Fruit fly (Drosophila melanogaster) whole organism, embryonic: ENCODE measurements around the gene CG5612.
A peak's percentile ranks its signal among the peaks of the same experiment; 100 is the strongest.

ENCODE experiments used
- Antp ChIP-seq: fragments of 200-800 bp; sonication (Bioruptor generic); optimal IDR thresholded peaks from 3 replicates; lab custom pipeline; 2016; ENCODE audit warnings: missing biosample characterization, missing genetic modification characterization
- Bteb2 ChIP-seq: fragments of 200-800 bp; sonication (Bioruptor generic); optimal IDR thresholded peaks from 2 replicates; lab custom pipeline; 2016; ENCODE audit warnings: missing biosample characterization, missing genetic modification characterization
- CG10267 ChIP-seq: fragments of 200-800 bp; sonication (Bioruptor generic); optimal IDR thresholded peaks from 2 replicates; lab custom pipeline; 2018; ENCODE audit warnings: missing biosample characterization, mild to moderate bottlenecking, missing genetic modification characterization, moderate library complexity
- CG10366 ChIP-seq: fragments of 200-800 bp; sonication (Bioruptor generic); IDR thresholded peaks from 2 replicates; pipeline ENCODE4 v1.3.6; 2022; ENCODE audit warnings: missing biosample characterization, missing genetic modification characterization
- CG11085 ChIP-seq: fragments of 200-800 bp; sonication (Bioruptor generic); IDR thresholded peaks from 2 replicates; pipeline ENCODE4 v1.3.6; 2022; ENCODE audit warnings: missing biosample characterization, missing genetic modification characterization
- CG14860 ChIP-seq: fragments of 200-800 bp; sonication (Bioruptor generic); IDR thresholded peaks from 3 replicates; pipeline ENCODE4 v1.3.6; 2022; ENCODE audit warnings: missing biosample characterization, missing genetic modification characterization; ENCODE audit not compliant: partially characterized antibody
- CG14965 ChIP-seq: fragments of 200-800 bp; sonication (Bioruptor generic); optimal IDR thresholded peaks from 2 replicates; lab custom pipeline; 2016; ENCODE audit warnings: missing biosample characterization, missing genetic modification characterization, borderline replicate concordance
- CG17385 ChIP-seq: fragments of 200-800 bp; sonication (Bioruptor generic); optimal IDR thresholded peaks from 3 replicates; lab custom pipeline; 2018; ENCODE audit warnings: missing biosample characterization, mild to moderate bottlenecking, missing genetic modification characterization
- CG2129 ChIP-seq: fragments of 200-800 bp; sonication (Bioruptor generic); IDR thresholded peaks from 2 replicates; pipeline ENCODE4 v1.3.6; 2022; ENCODE audit warnings: missing biosample characterization, missing genetic modification characterization; ENCODE audit not compliant: partially characterized antibody
- CG33213 ChIP-seq: fragments of 200-800 bp; sonication (Bioruptor generic); optimal IDR thresholded peaks from 3 replicates; lab custom pipeline; 2016; ENCODE audit warnings: missing biosample characterization, missing genetic modification characterization
- CG4820 ChIP-seq: fragments of 200-800 bp; sonication (Bioruptor generic); optimal IDR thresholded peaks from 3 replicates; lab custom pipeline; 2016; ENCODE audit warnings: missing biosample characterization, missing genetic modification characterization
- CG5245 ChIP-seq: fragments of 200-800 bp; sonication (Bioruptor generic); optimal IDR thresholded peaks from 3 replicates; lab custom pipeline; 2016; ENCODE audit warnings: missing biosample characterization, missing genetic modification characterization
- CG6683 ChIP-seq: fragments of 200-800 bp; sonication (Bioruptor generic); optimal IDR thresholded peaks from 2 replicates; lab custom pipeline; 2017; ENCODE audit warnings: missing biosample characterization, mild to moderate bottlenecking, missing genetic modification characterization, missing genetic modification reagents
- CG9609 ChIP-seq: fragments of 200-800 bp; sonication (Bioruptor generic); optimal IDR thresholded peaks from 3 replicates; lab custom pipeline; 2016; ENCODE audit warnings: missing biosample characterization, missing genetic modification characterization
- CG9797 ChIP-seq: fragments of 200-800 bp; sonication (Bioruptor generic); optimal IDR thresholded peaks from 3 replicates; lab custom pipeline; 2018; ENCODE audit warnings: missing biosample characterization, mild to moderate bottlenecking, missing genetic modification characterization
- CTCF ChIP-seq: fragments of 200-800 bp; sonication (Bioruptor generic); optimal IDR thresholded peaks from 2 replicates; lab custom pipeline; 2017; ENCODE audit warnings: missing biosample characterization, mild to moderate bottlenecking, missing genetic modification characterization, moderate library complexity
- Camta ChIP-seq: fragments of 200-800 bp; sonication (Bioruptor generic); optimal IDR thresholded peaks from 2 replicates; lab custom pipeline; 2016; ENCODE audit warnings: missing biosample characterization, missing genetic modification characterization
- Dbx ChIP-seq: fragments of 200-800 bp; sonication (Bioruptor generic); IDR thresholded peaks from 3 replicates; pipeline ENCODE4 v1.3.6; 2022; ENCODE audit warnings: missing biosample characterization, missing genetic modification characterization
- Hey ChIP-seq: fragments of 200-800 bp; sonication (Bioruptor generic); optimal IDR thresholded peaks from 3 replicates; lab custom pipeline; 2018; ENCODE audit warnings: missing biosample characterization, mild to moderate bottlenecking, missing genetic modification characterization
- HmgD ChIP-seq: fragments of 200-800 bp; sonication (Bioruptor generic); optimal IDR thresholded peaks from 3 replicates; lab custom pipeline; 2016; ENCODE audit warnings: missing biosample characterization, missing genetic modification characterization
- Hmr ChIP-seq: fragments of 200-800 bp; sonication (Bioruptor generic); optimal IDR thresholded peaks from 3 replicates; lab custom pipeline; 2017; ENCODE audit warnings: mild to moderate bottlenecking, missing biosample characterization, missing genetic modification reagents, missing genetic modification characterization
- Hr78 ChIP-seq, 2 experiments: fragments of 200-800 bp in 1 of 2; fragments of >200 bp in 1 of 2; sonication (Bioruptor generic) in 1 of 2; optimal IDR thresholded peaks; 2 replicates each; lab custom pipeline; 2017 to 2019; ENCODE audit warnings: missing biosample characterization in 2 of 2, missing genetic modification characterization in 2 of 2, mild to moderate bottlenecking in 1 of 2, moderate library complexity in 1 of 2
- Mes4 ChIP-seq: fragments of 200-800 bp; sonication (Bioruptor generic); optimal IDR thresholded peaks from 2 replicates; lab custom pipeline; 2016; ENCODE audit warnings: missing biosample characterization, missing genetic modification characterization
- Myb ChIP-seq: fragments of 200-800 bp; sonication (Bioruptor generic); optimal IDR thresholded peaks from 2 replicates; lab custom pipeline; 2016; ENCODE audit warnings: missing biosample characterization, missing genetic modification characterization
- Neu2 ChIP-seq: fragments of 200-800 bp; sonication (Bioruptor generic); optimal IDR thresholded peaks from 3 replicates; lab custom pipeline; 2016; ENCODE audit warnings: missing biosample characterization, missing genetic modification characterization, borderline replicate concordance
- Pdp1 ChIP-seq, 2 experiments: fragments of 200-800 bp; sonication (Bioruptor generic); optimal IDR thresholded peaks; 3 replicates each; lab custom pipeline; 2016; ENCODE audit warnings: missing biosample characterization in 2 of 2, missing genetic modification characterization in 2 of 2, mild to moderate bottlenecking in 1 of 2, moderate library complexity in 1 of 2
- Scr ChIP-seq: fragments of 200-800 bp; sonication (Bioruptor generic); IDR thresholded peaks from 2 replicates; pipeline ENCODE4 v1.3.6; 2022; ENCODE audit warnings: missing biosample characterization, missing genetic modification characterization; ENCODE audit not compliant: partially characterized antibody
- ab ChIP-seq: fragments of 200-800 bp; sonication (Bioruptor generic); optimal IDR thresholded peaks from 2 replicates; lab custom pipeline; 2016; ENCODE audit warnings: missing biosample characterization, missing genetic modification characterization
- abd-A ChIP-seq: fragments of 200-800 bp; sonication (Bioruptor generic); optimal IDR thresholded peaks from 3 replicates; lab custom pipeline; 2019; ENCODE audit warnings: missing biosample characterization, mild to moderate bottlenecking, missing genetic modification characterization, moderate library complexity
- amos ChIP-seq: fragments of 200-800 bp; sonication (Bioruptor generic); IDR thresholded peaks from 2 replicates; pipeline ENCODE4 v1.3.6; 2022; ENCODE audit warnings: missing biosample characterization, missing genetic modification characterization; ENCODE audit not compliant: partially characterized antibody
- ase ChIP-seq: fragments of 200-800 bp; sonication (Bioruptor generic); IDR thresholded peaks from 3 replicates; pipeline ENCODE4 v1.3.6; 2022; ENCODE audit warnings: missing biosample characterization, missing genetic modification characterization
- bowl ChIP-seq: fragments of 200-800 bp; sonication (Bioruptor generic); IDR thresholded peaks from 2 replicates; pipeline ENCODE4 v1.3.6; 2022; ENCODE audit warnings: missing biosample characterization, missing genetic modification characterization
- dm ChIP-seq: fragments of 200-800 bp; sonication (Bioruptor generic); optimal IDR thresholded peaks from 3 replicates; lab custom pipeline; 2016; ENCODE audit warnings: missing biosample characterization, missing genetic modification characterization
- ftz-f1 ChIP-seq: fragments of 200-800 bp; sonication (Bioruptor generic); optimal IDR thresholded peaks from 2 replicates; lab custom pipeline; 2016; ENCODE audit warnings: missing biosample characterization, missing genetic modification characterization
- gsb ChIP-seq: fragments of 200-800 bp; sonication (Bioruptor generic); IDR thresholded peaks from 2 replicates; pipeline ENCODE4 v1.3.6; 2022; ENCODE audit warnings: missing biosample characterization, missing genetic modification characterization
- inv ChIP-seq: fragments of 200-800 bp; sonication (Bioruptor generic); IDR thresholded peaks from 2 replicates; pipeline ENCODE4 v1.3.6; 2022; ENCODE audit warnings: missing biosample characterization, missing genetic modification characterization; ENCODE audit not compliant: partially characterized antibody
- kay ChIP-seq: fragments of 200-800 bp; sonication (Bioruptor generic); optimal IDR thresholded peaks from 2 replicates; lab custom pipeline; 2016; ENCODE audit warnings: missing biosample characterization, missing genetic modification characterization
- lilli ChIP-seq: fragments of 200-800 bp; sonication (Bioruptor generic); optimal IDR thresholded peaks from 3 replicates; lab custom pipeline; 2016; ENCODE audit warnings: missing biosample characterization, missing genetic modification characterization
- lmd ChIP-seq: fragments of 200-800 bp; sonication (Bioruptor generic); IDR thresholded peaks from 2 replicates; pipeline ENCODE4 v1.3.6; 2022; ENCODE audit warnings: missing biosample characterization, missing genetic modification characterization
- onecut ChIP-seq: fragments of 200-800 bp; sonication (Bioruptor generic); IDR thresholded peaks from 2 replicates; pipeline ENCODE4 v1.3.6; 2022; ENCODE audit warnings: missing biosample characterization, missing genetic modification characterization
- p53 ChIP-seq: fragments of 200-800 bp; sonication (Bioruptor generic); optimal IDR thresholded peaks from 2 replicates; lab custom pipeline; 2016; ENCODE audit warnings: missing biosample characterization, missing genetic modification characterization
- prd ChIP-seq, 3 experiments: fragments of >200 bp in 2 of 3; fragments of 200-800 bp in 1 of 3; sonication (Bioruptor generic) in 1 of 3; optimal IDR thresholded peaks in 2 of 3; IDR thresholded peaks in 1 of 3; 2 replicates in 2 of 3; 3 replicates in 1 of 3; pipeline versions ENCODE4 v1.3.6 to Lab custom; 2017 to 2022; ENCODE audit warnings: missing biosample characterization in 1 of 3, missing genetic modification characterization in 1 of 3
- pum ChIP-seq: fragments of 200-800 bp; sonication (Bioruptor generic); optimal IDR thresholded peaks from 2 replicates; lab custom pipeline; 2016; ENCODE audit warnings: missing biosample characterization, missing genetic modification characterization
- ro ChIP-seq: fragments of 200-800 bp; sonication (Bioruptor generic); IDR thresholded peaks from 2 replicates; pipeline ENCODE4 v1.3.6; 2022; ENCODE audit warnings: missing biosample characterization, missing genetic modification characterization
- sr ChIP-seq: fragments of 200-800 bp; sonication (Bioruptor generic); IDR thresholded peaks from 3 replicates; pipeline ENCODE4 v1.3.6; 2022; ENCODE audit warnings: missing biosample characterization, missing genetic modification characterization
- stc ChIP-seq: fragments of 200-800 bp; sonication (Bioruptor generic); IDR thresholded peaks from 2 replicates; pipeline ENCODE4 v1.3.6; 2022; ENCODE audit warnings: missing biosample characterization, missing genetic modification characterization
- tin ChIP-seq: fragments of 200-800 bp; sonication (Bioruptor generic); optimal IDR thresholded peaks from 3 replicates; lab custom pipeline; 2016; ENCODE audit warnings: missing biosample characterization, missing genetic modification characterization
- vnd ChIP-seq: fragments of 200-800 bp; sonication (Bioruptor generic); IDR thresholded peaks from 3 replicates; pipeline ENCODE4 v1.3.6; 2022; ENCODE audit warnings: missing biosample characterization, missing genetic modification characterization; ENCODE audit not compliant: partially characterized antibody
- z ChIP-seq: fragments of 200-800 bp; sonication (Bioruptor generic); IDR thresholded peaks from 3 replicates; pipeline ENCODE4 v1.3.6; 2022; ENCODE audit warnings: missing biosample characterization, missing genetic modification characterization
- zf30C ChIP-seq: fragments of 200-800 bp; sonication (Bioruptor generic); optimal IDR thresholded peaks from 3 replicates; lab custom pipeline; 2018; ENCODE audit warnings: missing biosample characterization, mild to moderate bottlenecking, missing genetic modification characterization

The CG5612 gene

dm6 chr3R:27636010-27636584 is 10.3 kb upstream of the CG5612 start, which contains the start of the genes CG5611 and Mtl (continued):
- TF ChIP-seq Myb (GFP tag; lab: Kevin White, UChicago) = peak; percentile 84
- TF ChIP-seq CG10267 = peak; percentile 100
- peak; percentile 60 for TF ChIP-seq CG9797 (GFP tag; lab: Kevin White, UChicago)
- TF ChIP-seq amos (GFP tag; lab: Robert Waterston, UW) = peak; percentile 37; the same call in 1 of the 2 replicates
- peak; percentile 86 for TF ChIP-seq p53 (GFP tag; lab: Kevin White, UChicago)
- no peak for TF ChIP-seq prd (optimal IDR thresholded peaks at IDR 0.05; lab: Kevin White, UChicago)
- TF ChIP-seq prd (GFP tag; IDR thresholded peaks at IDR 0.05; lab: Robert Waterston, UW) = peak; percentile 100
- TF ChIP-seq dm = peak; percentile 96
- TF ChIP-seq CG33213 (GFP tag; lab: Kevin White, UChicago) = peak; percentile 95
- peak; percentile 97 for TF ChIP-seq CG9609 (GFP tag; lab: Kevin White, UChicago)
- TF ChIP-seq lmd (GFP tag; lab: Robert Waterston, UW) = peak; percentile 100
- TF ChIP-seq Pdp1 (GFP tag; optimal IDR thresholded peaks at IDR 0.05; lab: Kevin White, UChicago) = peak; percentile 99
- TF ChIP-seq lilli = peak; percentile 99
- peak; percentile 78 for TF ChIP-seq CTCF (GFP tag; lab: Kevin White, UChicago)
- peak; percentile 100 for TF ChIP-seq Hmr (GFP tag; lab: Kevin White, UChicago)
- TF ChIP-seq CG17385 (GFP tag; lab: Kevin White, UChicago) = peak; percentile 99
- TF ChIP-seq Neu2 (GFP tag; lab: Kevin White, UChicago) = peak; percentile 71
- TF ChIP-seq CG5245 (GFP tag; lab: Kevin White, UChicago) = peak; percentile 99
- TF ChIP-seq ro (GFP tag; lab: Robert Waterston, UW) = peak; percentile 99
- peak; percentile 97 for TF ChIP-seq pum (GFP tag; lab: Kevin White, UChicago)
- TF ChIP-seq Mes4 = peak; percentile 88
- no peak for TF ChIP-seq CG2129 (GFP tag; lab: Robert Waterston, UW)
- TF ChIP-seq kay (GFP tag; lab: Kevin White, UChicago) = peak; percentile 99
- TF ChIP-seq gsb (GFP tag; lab: Robert Waterston, UW) = peak; percentile 100
- TF ChIP-seq Hr78 (GFP tag; optimal IDR thresholded peaks at IDR 0.05; lab: Kevin White, UChicago) = peak in 1 of 2 experiments; percentile 94
- peak; percentile 100 for TF ChIP-seq CG10366 (GFP tag; lab: Robert Waterston, UW)
- TF ChIP-seq Hey (tag; lab: Kevin White, UChicago) = peak; percentile 97
- TF ChIP-seq Antp (GFP tag; lab: Kevin White, UChicago) = peak; percentile 94
- no peak for TF ChIP-seq CG14860 (GFP tag; lab: Robert Waterston, UW)
- TF ChIP-seq sr (GFP tag; lab: Robert Waterston, UW) = peak; percentile 99
- TF ChIP-seq zf30C = peak; percentile 56
- peak; percentile 87 for TF ChIP-seq z (GFP tag; lab: Robert Waterston, UW)
- peak; percentile 100 for TF ChIP-seq Dbx (GFP tag; lab: Robert Waterston, UW)
- peak; percentile 100 for TF ChIP-seq tin
- peak; percentile 99 for TF ChIP-seq CG6683 (GFP tag; lab: Kevin White, UChicago)
- peak; percentile 99 for TF ChIP-seq Camta (GFP tag; lab: Kevin White, UChicago)
- TF ChIP-seq onecut (GFP tag; lab: Robert Waterston, UW) = peak; percentile 99
- peak; percentile 99 for TF ChIP-seq CG4820 (GFP tag; lab: Kevin White, UChicago)
- peak; percentile 36; the same call in 1 of the 2 replicates for TF ChIP-seq Scr (GFP tag; lab: Robert Waterston, UW)
- peak; percentile 100 for TF ChIP-seq bowl (GFP tag; lab: Robert Waterston, UW)
- TF ChIP-seq CG14965 (GFP tag; lab: Kevin White, UChicago) = peak; percentile 60
- peak; percentile 89 for TF ChIP-seq HmgD (GFP tag; lab: Kevin White, UChicago)
- no peak for TF ChIP-seq vnd (GFP tag; lab: Robert Waterston, UW)
- TF ChIP-seq CG11085 (GFP tag; lab: Robert Waterston, UW) = peak; percentile 100
- peak; percentile 99 for TF ChIP-seq Bteb2 (GFP tag; lab: Kevin White, UChicago)
- TF ChIP-seq ftz-f1 (GFP tag; lab: Kevin White, UChicago) = peak; percentile 93
- peak; percentile 97 for TF ChIP-seq abd-A (tag; lab: Kevin White, UChicago)
- peak; percentile 100 for TF ChIP-seq stc (GFP tag; lab: Robert Waterston, UW)
- TF ChIP-seq inv (GFP tag; lab: Robert Waterston, UW) = no peak
- peak; percentile 100 for TF ChIP-seq ase
- TF ChIP-seq ab (GFP tag; lab: Kevin White, UChicago) = peak; percentile 98
